Worm (Caenorhabditis elegans): Measurements from ENCODE around the gene kbp-3.

ce11 chrII:14406117-14406935 is 16.4 kb upstream of the kbp-3 start:
- no peak for TF ChIP-seq C38D4.7 (GFP tag; optimal IDR thresholded peaks at IDR 0.05)
- TF ChIP-seq ahr-1 (tag; optimal IDR thresholded peaks at IDR 0.05) = no peak
- no peak for TF ChIP-seq dmd-4 (tag; optimal IDR thresholded peaks at IDR 0.05; ENCODE audit: borderline replicate concordance)
- TF ChIP-seq pha-4 (tag; optimal IDR thresholded peaks at IDR 0.05) = no peak
- no peak for TF ChIP-seq nhr-11 (tag; optimal IDR thresholded peaks at IDR 0.05)
- TF ChIP-seq hlh-8 (tag; optimal IDR thresholded peaks at IDR 0.05) = no peak
- no peak for TF ChIP-seq lin-11 (tag; optimal IDR thresholded peaks at IDR 0.05)
- no peak for TF ChIP-seq hlh-30 (tag; optimal IDR thresholded peaks at IDR 0.05; ENCODE audit: insufficient read depth)
- no peak for TF ChIP-seq che-1 (tag; optimal IDR thresholded peaks at IDR 0.05)
- no peak for TF ChIP-seq ceh-14 (tag; optimal IDR thresholded peaks at IDR 0.05)
- TF ChIP-seq ceh-45 (GFP tag; IDR thresholded peaks at IDR 0.05) = no peak
- TF ChIP-seq hlh-15 (tag; optimal IDR thresholded peaks at IDR 0.05) = no peak
